Fruit fly (Drosophila melanogaster) whole organism, wandering third instar larva: Measurements from ENCODE around the gene CG11356.

Experiments
- Abd-B ChIP-seq: fragments of >200 bp; optimal IDR thresholded peaks from 2 replicates; lab custom pipeline; 2017; ENCODE audit warnings: missing biosample characterization, missing genetic modification characterization
- CG32264 ChIP-seq: fragments of 200-800 bp; sonication (Bioruptor generic); optimal IDR thresholded peaks from 2 replicates; lab custom pipeline; 2016; ENCODE audit warnings: missing biosample characterization, missing genetic modification characterization
- Dif ChIP-seq: fragments of 200-275, 200-300 bp; sonication (Bioruptor generic); optimal IDR thresholded peaks from 2 replicates; lab custom pipeline; 2018; ENCODE audit warnings: missing biosample characterization, missing genetic modification characterization; ENCODE audit not compliant: partially characterized antibody
- GATAd ChIP-seq: sonication (Bioruptor generic); optimal IDR thresholded peaks from 2 replicates; lab custom pipeline; 2016; ENCODE audit warnings: missing biosample characterization, missing genetic modification characterization
- Hr78 ChIP-seq: fragments of >200 bp; optimal IDR thresholded peaks from 2 replicates; lab custom pipeline; 2017; ENCODE audit warnings: missing biosample characterization, missing genetic modification characterization
- Myc ChIP-seq: fragments of >200 bp; optimal IDR thresholded peaks from 2 replicates; lab custom pipeline; 2017
- brk ChIP-seq: fragments of 200-800 bp; sonication (Bioruptor generic); optimal IDR thresholded peaks from 2 replicates; lab custom pipeline; 2016; ENCODE audit warnings: missing biosample characterization, mild to moderate bottlenecking, missing genetic modification characterization
- foxo ChIP-seq, 2 experiments: fragments of 200-800 bp; sonication (Bioruptor generic); optimal IDR thresholded peaks; 2 replicates in 1 of 2; 3 replicates in 1 of 2; lab custom pipeline; 2016 to 2017; ENCODE audit warnings: missing biosample characterization in 2 of 2, missing genetic modification characterization in 2 of 2
- fru ChIP-seq: fragments of 200-800 bp; sonication (Bioruptor generic); optimal IDR thresholded peaks from 3 replicates; lab custom pipeline; 2016; ENCODE audit warnings: missing biosample characterization, mild to moderate bottlenecking, missing genetic modification characterization
- jim ChIP-seq: fragments of 175-275, 200-325 bp; sonication (Bioruptor generic); optimal IDR thresholded peaks from 2 replicates; lab custom pipeline; 2016; ENCODE audit warnings: missing biosample characterization, mild to moderate bottlenecking, missing genetic modification characterization
- pan ChIP-seq: fragments of >200 bp; optimal IDR thresholded peaks from 2 replicates; lab custom pipeline; 2017
- psq ChIP-seq: fragments of 200-800 bp; sonication (Bioruptor generic); optimal IDR thresholded peaks from 3 replicates; lab custom pipeline; 2017; ENCODE audit warnings: missing biosample characterization, mild to moderate bottlenecking, missing genetic modification characterization, moderate library complexity
- usp ChIP-seq: fragments of >200 bp; optimal IDR thresholded peaks from 2 replicates; lab custom pipeline; 2017; ENCODE audit warnings: missing biosample characterization, missing genetic modification characterization
- woc ChIP-seq: sonication (Bioruptor generic); optimal IDR thresholded peaks from 2 replicates; lab custom pipeline; 2016; ENCODE audit warnings: missing biosample characterization, mild to moderate bottlenecking, missing genetic modification characterization

DNA sequence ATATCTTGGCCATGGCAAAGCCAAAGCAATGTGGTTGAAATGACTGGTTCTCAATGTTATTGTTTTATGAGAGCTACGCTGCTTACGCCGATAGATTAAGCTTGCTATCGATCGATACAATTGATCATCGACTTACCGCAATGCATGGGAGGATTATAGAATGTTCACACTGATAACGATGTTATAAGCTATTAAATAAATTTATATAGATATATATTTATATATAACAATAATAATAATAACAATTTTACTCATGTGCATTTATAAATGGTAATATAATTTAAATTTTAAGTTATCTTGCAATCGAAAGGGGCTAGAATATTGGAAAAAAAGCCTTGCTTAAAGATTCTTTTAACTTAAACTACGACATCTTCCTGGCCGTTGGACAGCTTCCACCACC is 30.9 kb downstream of the CG11356 start, which contains the start of gene moon:
- no peak for TF ChIP-seq foxo (GFP tag; optimal IDR thresholded peaks at IDR 0.05; lab: Kevin White, UChicago)
- no peak for TF ChIP-seq Abd-B
- TF ChIP-seq brk = no peak
- no peak for TF ChIP-seq CG32264 (GFP tag; lab: Kevin White, UChicago)
- no peak for TF ChIP-seq Myc (lab: Kevin White, UChicago)
- no peak for TF ChIP-seq GATAd (GFP tag; lab: Kevin White, UChicago)
- TF ChIP-seq Dif (GFP tag; lab: Kevin White, UChicago) = no peak
- no peak for TF ChIP-seq pan
- no peak for TF ChIP-seq psq (GFP tag; lab: Kevin White, UChicago)
- no peak for TF ChIP-seq jim (GFP tag; lab: Kevin White, UChicago)
- TF ChIP-seq usp = no peak
- TF ChIP-seq woc (GFP tag; lab: Kevin White, UChicago) = no peak
- no peak for TF ChIP-seq Hr78 (GFP tag; lab: Kevin White, UChicago)
- TF ChIP-seq fru = no peak
